Worm (Caenorhabditis elegans) whole organism, late embryonic: Measurements from ENCODE around the gene Y42G9A.2.

Experiments
- C08G9.2 ChIP-seq: sonication (generic microtip); optimal IDR thresholded peaks from 2 replicates; lab custom pipeline; 2016; ENCODE audit warnings: mild to moderate bottlenecking, missing genetic modification characterization, moderate library complexity, missing compliant biosample characterization
- C38D4.7 ChIP-seq: fragments of 200-800 bp; sonication (Bioruptor generic); optimal IDR thresholded peaks from 2 replicates; lab custom pipeline; 2018; ENCODE audit warnings: mild to moderate bottlenecking, missing genetic modification characterization, moderate library complexity, missing compliant biosample characterization
- K09A11.1 ChIP-seq: sonication (generic microtip); optimal IDR thresholded peaks from 2 replicates; lab custom pipeline; 2017; ENCODE audit warnings: antibody characterized with exemption, mild to moderate bottlenecking, missing genetic modification characterization, missing compliant biosample characterization; ENCODE audit not compliant: insufficient read depth
- T23F11.4 ChIP-seq: fragments of 200-800 bp; sonication (Bioruptor generic); optimal IDR thresholded peaks from 2 replicates; lab custom pipeline; 2018; ENCODE audit warnings: mild to moderate bottlenecking, missing genetic modification characterization, missing compliant biosample characterization
- ama-1 ChIP-seq: fragments of 150-350 bp; optimal IDR thresholded peaks from 2 replicates; lab custom pipeline; 2014
- ceh-14 ChIP-seq: sonication (generic microtip); optimal IDR thresholded peaks from 2 replicates; lab custom pipeline; 2016; ENCODE audit warnings: missing genotype, missing genetic modification characterization, missing compliant biosample characterization
- ceh-18 ChIP-seq: sonication (generic microtip); optimal IDR thresholded peaks from 2 replicates; lab custom pipeline; 2016; ENCODE audit warnings: missing genetic modification characterization, missing compliant biosample characterization
- ceh-19 ChIP-seq: fragments of 200-800 bp; sonication (Bioruptor generic); optimal IDR thresholded peaks from 2 replicates; lab custom pipeline; 2018; ENCODE audit warnings: mild to moderate bottlenecking, missing genetic modification characterization, missing compliant biosample characterization
- ceh-2 ChIP-seq: sonication (generic microtip); optimal IDR thresholded peaks from 2 replicates; lab custom pipeline; 2016; ENCODE audit warnings: missing genotype, missing genetic modification characterization, missing compliant biosample characterization
- ceh-22 ChIP-seq: sonication (generic microtip); optimal IDR thresholded peaks from 2 replicates; lab custom pipeline; 2017; ENCODE audit warnings: missing biosample characterization, missing genetic modification characterization
- ceh-24 ChIP-seq: sonication (generic microtip); optimal IDR thresholded peaks from 2 replicates; lab custom pipeline; 2016; ENCODE audit warnings: mild to moderate bottlenecking, missing genetic modification characterization, missing compliant biosample characterization
- ceh-30 ChIP-seq: fragments of 150-350 bp; optimal IDR thresholded peaks from 2 replicates; lab custom pipeline; 2014; ENCODE audit warnings: missing biosample characterization, missing genetic modification characterization
- ceh-31 ChIP-seq: sonication (generic microtip); optimal IDR thresholded peaks from 2 replicates; lab custom pipeline; 2016; ENCODE audit warnings: missing genetic modification characterization, missing compliant biosample characterization
- ceh-34 ChIP-seq: sonication (generic microtip); optimal IDR thresholded peaks from 2 replicates; lab custom pipeline; 2016; ENCODE audit warnings: mild to moderate bottlenecking, missing genetic modification characterization, missing compliant biosample characterization
- ceh-45 ChIP-seq: fragments of 200-800 bp; sonication (Bioruptor generic); IDR thresholded peaks from 2 replicates; pipeline ENCODE4 v1.3.6; 2022; ENCODE audit warnings: missing genetic modification reagents, missing genetic modification characterization, missing compliant biosample characterization
- ceh-9 ChIP-seq: sonication (generic microtip); optimal IDR thresholded peaks from 2 replicates; lab custom pipeline; 2016; ENCODE audit warnings: mild to moderate bottlenecking, missing genetic modification characterization, inconsistent platforms, missing compliant biosample characterization
- che-1 ChIP-seq: sonication (generic microtip); optimal IDR thresholded peaks from 2 replicates; lab custom pipeline; 2016; ENCODE audit warnings: mild to moderate bottlenecking, missing genetic modification characterization, missing compliant biosample characterization
- dve-1 ChIP-seq: sonication (generic microtip); optimal IDR thresholded peaks from 2 replicates; lab custom pipeline; 2017; ENCODE audit warnings: antibody characterized with exemption, mild to moderate bottlenecking, missing genetic modification characterization, missing compliant biosample characterization
- elt-4 ChIP-seq: sonication (generic microtip); optimal IDR thresholded peaks from 2 replicates; lab custom pipeline; 2016; ENCODE audit warnings: missing genetic modification characterization, missing compliant biosample characterization
- ets-4 ChIP-seq: sonication (generic microtip); optimal IDR thresholded peaks from 2 replicates; lab custom pipeline; 2016; ENCODE audit warnings: missing genetic modification characterization, missing compliant biosample characterization
- eyg-1 ChIP-seq: sonication (generic microtip); optimal IDR thresholded peaks from 2 replicates; lab custom pipeline; 2016; ENCODE audit warnings: missing genotype, missing genetic modification characterization, missing compliant biosample characterization
- fax-1 ChIP-seq: sonication (generic microtip); optimal IDR thresholded peaks from 2 replicates; lab custom pipeline; 2016; ENCODE audit warnings: missing genotype, missing genetic modification characterization, missing compliant biosample characterization
- fkh-10 ChIP-seq: fragments of 150-350 bp; optimal IDR thresholded peaks from 2 replicates; lab custom pipeline; 2014; ENCODE audit warnings: missing biosample characterization, missing genetic modification reagents, missing genetic modification characterization
- gmeb-2 ChIP-seq: sonication (generic microtip); optimal IDR thresholded peaks from 2 replicates; lab custom pipeline; 2016; ENCODE audit warnings: missing genetic modification characterization, inconsistent platforms, missing compliant biosample characterization
- hlh-15 ChIP-seq: sonication (generic microtip); optimal IDR thresholded peaks from 2 replicates; lab custom pipeline; 2016; ENCODE audit warnings: missing genetic modification characterization, missing compliant biosample characterization
- hlh-30 ChIP-seq: sonication (generic microtip); optimal IDR thresholded peaks from 2 replicates; lab custom pipeline; 2017; ENCODE audit warnings: antibody characterized with exemption, missing genetic modification characterization, missing compliant biosample characterization; ENCODE audit not compliant: insufficient read depth
- lim-6 ChIP-seq: sonication (generic microtip); optimal IDR thresholded peaks from 2 replicates; lab custom pipeline; 2016; ENCODE audit warnings: missing genetic modification characterization, missing compliant biosample characterization
- madf-2 ChIP-seq: sonication (generic microtip); optimal IDR thresholded peaks from 2 replicates; lab custom pipeline; 2017; ENCODE audit warnings: missing genetic modification characterization, missing compliant biosample characterization
- nhr-11 ChIP-seq: fragments of 150-350 bp; optimal IDR thresholded peaks from 2 replicates; lab custom pipeline; 2014; ENCODE audit warnings: missing biosample characterization, missing genetic modification characterization
- npax-4 ChIP-seq: sonication (generic microtip); optimal IDR thresholded peaks from 2 replicates; lab custom pipeline; 2016; ENCODE audit warnings: missing genetic modification characterization, missing compliant biosample characterization
- odd-2 ChIP-seq: sonication (generic microtip); optimal IDR thresholded peaks from 2 replicates; lab custom pipeline; 2017; ENCODE audit warnings: antibody characterized with exemption, mild to moderate bottlenecking, missing genetic modification characterization, missing compliant biosample characterization
- pag-3 ChIP-seq: sonication (generic microtip); optimal IDR thresholded peaks from 2 replicates; lab custom pipeline; 2016; ENCODE audit warnings: missing compliant biosample characterization, missing genetic modification characterization, borderline replicate concordance
- pat-9 ChIP-seq: fragments of 200-800 bp; sonication (Bioruptor generic); optimal IDR thresholded peaks from 2 replicates; lab custom pipeline; 2018; ENCODE audit warnings: mild to moderate bottlenecking, missing genetic modification characterization, moderate library complexity, missing compliant biosample characterization
- pax-1 ChIP-seq: fragments of 150-350 bp; optimal IDR thresholded peaks from 2 replicates; lab custom pipeline; 2014; ENCODE audit warnings: missing biosample characterization, missing genetic modification characterization
- pha-4 ChIP-seq: fragments of 150-350 bp; optimal IDR thresholded peaks from 2 replicates; lab custom pipeline; 2018; ENCODE audit warnings: missing biosample characterization, missing genetic modification reagents, missing genetic modification characterization
- pqm-1 ChIP-seq: sonication (generic microtip); optimal IDR thresholded peaks from 2 replicates; lab custom pipeline; 2016; ENCODE audit warnings: missing genetic modification characterization, missing compliant biosample characterization
- ref-2 ChIP-seq: sonication (generic microtip); optimal IDR thresholded peaks from 2 replicates; lab custom pipeline; 2016; ENCODE audit warnings: missing genetic modification characterization, missing compliant biosample characterization
- sdc-2 ChIP-seq: sonication (generic microtip); optimal IDR thresholded peaks from 2 replicates; lab custom pipeline; 2016; ENCODE audit warnings: missing genotype, missing genetic modification characterization, missing compliant biosample characterization
- sox-2 ChIP-seq: fragments of 200-800 bp; sonication (Bioruptor generic); IDR thresholded peaks from 2 replicates; pipeline ENCODE4 v1.3.6; 2022; ENCODE audit warnings: missing genetic modification reagents, missing genetic modification characterization, missing compliant biosample characterization
- sox-4 ChIP-seq: sonication (generic microtip); optimal IDR thresholded peaks from 2 replicates; lab custom pipeline; 2017; ENCODE audit warnings: mild to moderate bottlenecking, missing genetic modification characterization, inconsistent platforms, missing compliant biosample characterization
- syd-9 ChIP-seq: sonication (generic microtip); optimal IDR thresholded peaks from 2 replicates; lab custom pipeline; 2016; ENCODE audit warnings: mild to moderate bottlenecking, missing genetic modification characterization, moderate library complexity, missing compliant biosample characterization
- tbx-2 ChIP-seq: sonication (generic microtip); optimal IDR thresholded peaks from 2 replicates; lab custom pipeline; 2016; ENCODE audit warnings: missing genetic modification characterization, missing compliant biosample characterization
- tbx-7 ChIP-seq: sonication (generic microtip); optimal IDR thresholded peaks from 2 replicates; lab custom pipeline; 2016; ENCODE audit warnings: missing genotype, missing genetic modification characterization, missing compliant biosample characterization
- unc-42 ChIP-seq: sonication (generic microtip); optimal IDR thresholded peaks from 2 replicates; lab custom pipeline; 2016; ENCODE audit warnings: missing genotype, missing genetic modification characterization, missing compliant biosample characterization
- unc-86 ChIP-seq: sonication (generic microtip); optimal IDR thresholded peaks from 2 replicates; lab custom pipeline; 2016; ENCODE audit warnings: missing genetic modification characterization, missing compliant biosample characterization
- ztf-16 ChIP-seq: sonication (generic microtip); optimal IDR thresholded peaks from 2 replicates; lab custom pipeline; 2017; ENCODE audit warnings: missing genetic modification characterization, missing compliant biosample characterization

Gene Y42G9A.2

ce11 chrIII:6155787-6156186 lies 7.8 kb downstream of the Y42G9A.2 start:
- TF ChIP-seq pat-9 (no peak), pag-3 (no peak), unc-42 (tag; lab: Kevin White, UChicago) (no peak), tbx-2 (tag; lab: Kevin White, UChicago) (no peak), sox-2 (GFP tag; lab: Robert Waterston, UW) (no peak), elt-4 (no peak), ceh-18 (no peak), fax-1 (tag; lab: Kevin White, UChicago) (no peak), ztf-16 (tag; lab: Kevin White, UChicago) (no peak), ceh-19 (no peak), sdc-2 (tag; lab: Kevin White, UChicago) (no peak), ceh-9 (no peak)

- peak; percentile 62 for TF ChIP-seq ceh-18
- TF ChIP-seq che-1, result no peak
Measured at ce11 chrIII:6157708-6158321, 9.8 kb downstream of the Y42G9A.2 start, which contains the start of gene anmt-2. Gene anmt-2 (minus strand): TSS chrIII:6157758.

ce11 chrIII:6158642-6159475 lies 10.9 kb downstream of the Y42G9A.2 start, which contains the start of gene nfm-1:
Gene nfm-1 (plus strand): TSS chrIII:6159453.
- TF ChIP-seq gmeb-2 (tag; lab: Kevin White, UChicago) (peak; percentile 77), sox-4 (tag; lab: Kevin White, UChicago) (peak; percentile 86), ceh-18 (no peak), pag-3 (no peak), C08G9.2 (tag; lab: Kevin White, UChicago) (peak; percentile 37), ceh-24 (tag; lab: Kevin White, UChicago) (peak; percentile 32), tbx-7 (tag; lab: Kevin White, UChicago) (no peak), hlh-30 (tag; lab: Kevin White, UChicago) (no peak), ceh-9 (peak; percentile 73), pax-1 (no peak), tbx-2 (tag; lab: Kevin White, UChicago) (peak; percentile 58), hlh-15 (tag; lab: Kevin White, UChicago) (peak; percentile 63), ceh-2 (peak; percentile 25), dve-1 (tag; lab: Kevin White, UChicago) (peak; percentile 64), syd-9 (peak; percentile 48), ceh-34 (tag; lab: Kevin White, UChicago) (peak; percentile 19), ref-2 (tag; lab: Kevin White, UChicago) (peak; percentile 64), ceh-14 (tag; lab: Kevin White, UChicago) (peak; percentile 25), C38D4.7 (peak; percentile 82), lim-6 (no peak), ets-4 (tag; lab: Kevin White, UChicago) (no peak), ceh-31 (peak; percentile 41), ama-1 (lab: Kevin White, UChicago) (no peak), ceh-22 (no peak), T23F11.4 (GFP tag; lab: Kevin White, UChicago) (peak; percentile 76), fkh-10 (GFP tag; lab: Kevin White, UChicago) (no peak), sox-2 (GFP tag; lab: Robert Waterston, UW) (peak; percentile 77), ceh-45 (GFP tag; lab: Robert Waterston, UW) (peak; percentile 77), pha-4 (no peak), unc-86 (peak; percentile 68), K09A11.1 (peak; percentile 82), ceh-30 (tag; lab: Kevin White, UChicago) (no peak), pqm-1 (tag; lab: Kevin White, UChicago) (no peak), odd-2 (tag; lab: Kevin White, UChicago) (peak; percentile 35), eyg-1 (tag; lab: Kevin White, UChicago) (peak; percentile 38), sdc-2 (tag; lab: Kevin White, UChicago) (peak; percentile 19), che-1 (peak; percentile 82), madf-2 (tag; lab: Kevin White, UChicago) (peak; percentile 81), nhr-11 (tag; lab: Kevin White, UChicago) (no peak), npax-4 (tag; lab: Kevin White, UChicago) (peak; percentile 69), fax-1 (tag; lab: Kevin White, UChicago) (peak; percentile 10)
